Worm (Caenorhabditis elegans): Measurements from ENCODE around the gene srr-1.

ce11 chrV:13004374-13004773 is 49.2 kb downstream of the srr-1 start:
- TF ChIP-seq pha-4 (GFP tag; IDR thresholded peaks at IDR 0.05) (no peak), pha-4 (tag; optimal IDR thresholded peaks at IDR 0.05) (no peak), Y75B8A.6 (GFP tag; IDR thresholded peaks at IDR 0.05) (no peak)
